Worm (Caenorhabditis elegans) whole organism, young adult: ENCODE data around the gene F44D12.19.

Experiments used
- B0019.2 ChIP-seq: fragments of 200-800 bp; sonication (Bioruptor generic); conservative IDR thresholded peaks from 2 replicates; pipeline ENCODE4 v1.3.6; 2022; ENCODE audit warnings: missing genetic modification reagents, missing genetic modification characterization, missing compliant biosample characterization
- B0035.1 ChIP-seq: sonication (generic microtip); optimal IDR thresholded peaks from 2 replicates; lab custom pipeline; 2016; ENCODE audit warnings: missing genetic modification characterization, mild to moderate bottlenecking, missing compliant biosample characterization, missing genotype, missing genetic modification reagents
- D2030.7 ChIP-seq: fragments of 200-800 bp; sonication (Bioruptor generic); IDR thresholded peaks from 2 replicates; pipeline ENCODE4 v1.3.6; 2022; ENCODE audit warnings: missing genetic modification reagents, missing genetic modification characterization, missing compliant biosample characterization
- F10E7.11 ChIP-seq: sonication (generic microtip); optimal IDR thresholded peaks from 2 replicates; lab custom pipeline; 2017; ENCODE audit warnings: mild to moderate bottlenecking, missing genetic modification characterization, moderate library complexity, missing compliant biosample characterization
- K11D2.4 ChIP-seq: fragments of 200-800 bp; sonication (Bioruptor generic); IDR thresholded peaks from 2 replicates; pipeline ENCODE4 v1.3.6; 2022; ENCODE audit warnings: missing genetic modification reagents, missing genetic modification characterization, missing compliant biosample characterization
- T26A5.8 ChIP-seq: sonication (generic microtip); optimal IDR thresholded peaks from 2 replicates; lab custom pipeline; 2016; ENCODE audit warnings: missing genetic modification characterization, missing compliant biosample characterization
- Y53G8AR.9 ChIP-seq: fragments of 200-800 bp; sonication (Bioruptor generic); conservative IDR thresholded peaks from 2 replicates; pipeline ENCODE4 v1.3.6; 2022; ENCODE audit warnings: missing genetic modification reagents, missing genetic modification characterization, missing compliant biosample characterization
- Y56A3A.18 ChIP-seq: fragments of 200-800 bp; sonication (Bioruptor generic); IDR thresholded peaks from 2 replicates; pipeline ENCODE4 v1.3.6; 2022; ENCODE audit warnings: missing genetic modification reagents, missing genetic modification characterization, missing compliant biosample characterization
- ama-1 ChIP-seq, 3 experiments: fragments of 150-350 bp in 1 of 3; sonication (generic microtip) in 2 of 3; optimal IDR thresholded peaks; 2 replicates each; lab custom pipeline; 2014 to 2018; ENCODE audit warnings: missing biosample characterization in 2 of 3, missing genetic modification characterization in 2 of 3, missing genetic modification reagents in 2 of 3
- attf-6 ChIP-seq: fragments of 200-800 bp; sonication (Bioruptor generic); IDR thresholded peaks from 2 replicates; pipeline ENCODE4 v1.3.6; 2022; ENCODE audit warnings: missing genetic modification reagents, missing genetic modification characterization, missing compliant biosample characterization
- cebp-1 ChIP-seq, 2 experiments: fragments of 200-800 bp in 1 of 2; sonication (Bioruptor generic) in 1 of 2; sonication (generic microtip) in 1 of 2; IDR thresholded peaks in 1 of 2; optimal IDR thresholded peaks in 1 of 2; 2 replicates each; pipeline versions ENCODE4 v1.3.6 to Lab custom; 2017 to 2022; ENCODE audit warnings: missing compliant biosample characterization in 2 of 2, missing genetic modification characterization in 2 of 2, mild to moderate bottlenecking in 1 of 2, missing genetic modification reagents in 1 of 2, moderate library complexity in 1 of 2
- cebp-2 ChIP-seq: fragments of 200-800 bp; sonication (Bioruptor generic); IDR thresholded peaks from 2 replicates; pipeline ENCODE4 v1.3.6; 2022; ENCODE audit warnings: missing genetic modification characterization, missing compliant biosample characterization
- ceh-100 ChIP-seq: fragments of 200-800 bp; sonication (Bioruptor generic); IDR thresholded peaks from 2 replicates; pipeline ENCODE4 v1.3.6; 2022; ENCODE audit warnings: missing genetic modification reagents, missing genetic modification characterization, missing compliant biosample characterization
- ceh-40 ChIP-seq: fragments of 200-800 bp; sonication (Bioruptor generic); IDR thresholded peaks from 2 replicates; pipeline ENCODE4 v1.3.6; 2022; ENCODE audit warnings: missing genetic modification characterization, missing compliant biosample characterization
- ceh-91 ChIP-seq: fragments of 200-800 bp; sonication (Bioruptor generic); IDR thresholded peaks from 2 replicates; pipeline ENCODE4 v1.3.6; 2022; ENCODE audit warnings: missing genetic modification reagents, missing genetic modification characterization, missing compliant biosample characterization
- efl-1 ChIP-seq: fragments of 150-350 bp; optimal IDR thresholded peaks from 2 replicates; lab custom pipeline; 2014; ENCODE audit warnings: missing biosample characterization, missing genetic modification reagents, missing genetic modification characterization
- ets-4 ChIP-seq: fragments of 200-800 bp; sonication (Bioruptor generic); optimal IDR thresholded peaks from 2 replicates; lab custom pipeline; 2018; ENCODE audit warnings: mild to moderate bottlenecking, missing genetic modification characterization, missing compliant biosample characterization
- fkh-3 ChIP-seq: sonication (generic microtip); optimal IDR thresholded peaks from 2 replicates; lab custom pipeline; 2016; ENCODE audit warnings: mild to moderate bottlenecking, missing genetic modification characterization, missing compliant biosample characterization
- hmg-1.2 ChIP-seq: fragments of 200-800 bp; sonication (Bioruptor generic); IDR thresholded peaks from 2 replicates; pipeline ENCODE4 v1.3.6; 2022; ENCODE audit warnings: missing genetic modification reagents, missing genetic modification characterization, missing compliant biosample characterization
- madf-6 ChIP-seq: fragments of 200-800 bp; sonication (Bioruptor generic); IDR thresholded peaks from 2 replicates; pipeline ENCODE4 v1.3.6; 2022; ENCODE audit warnings: missing genetic modification reagents, missing genetic modification characterization, missing compliant biosample characterization
- madf-8 ChIP-seq: fragments of 200-800 bp; sonication (Bioruptor generic); conservative IDR thresholded peaks from 2 replicates; pipeline ENCODE4 v1.3.6; 2022; ENCODE audit warnings: missing genetic modification reagents, missing genetic modification characterization, missing compliant biosample characterization
- mcd-1 ChIP-seq: fragments of 200-800 bp; sonication (Bioruptor generic); IDR thresholded peaks from 2 replicates; pipeline ENCODE4 v1.3.6; 2022; ENCODE audit warnings: missing genetic modification reagents, missing genetic modification characterization, missing compliant biosample characterization
- mel-28 ChIP-seq: sonication (generic microtip); optimal IDR thresholded peaks from 2 replicates; lab custom pipeline; 2016; ENCODE audit warnings: borderline replicate concordance, mild to moderate bottlenecking, missing genetic modification characterization, missing compliant biosample characterization
- nhr-120 ChIP-seq: fragments of 200-800 bp; sonication (Bioruptor generic); IDR thresholded peaks from 2 replicates; pipeline ENCODE4 v1.3.6; 2022; ENCODE audit warnings: missing genetic modification characterization, missing compliant biosample characterization
- nhr-27 ChIP-seq: fragments of 200-800 bp; sonication (Bioruptor generic); optimal IDR thresholded peaks from 2 replicates; lab custom pipeline; 2018; ENCODE audit warnings: mild to moderate bottlenecking, missing genetic modification characterization, moderate library complexity, missing compliant biosample characterization
- nhr-90 ChIP-seq: sonication (generic microtip); optimal IDR thresholded peaks from 2 replicates; lab custom pipeline; 2016; ENCODE audit warnings: missing genotype, mild to moderate bottlenecking, missing genetic modification characterization, missing compliant biosample characterization
- pbrm-1 ChIP-seq: fragments of 200-800 bp; sonication (Bioruptor generic); IDR thresholded peaks from 2 replicates; pipeline ENCODE4 v1.3.6; 2022; ENCODE audit warnings: missing genetic modification reagents, missing genetic modification characterization, missing compliant biosample characterization
- rcor-1 ChIP-seq: fragments of 200-800 bp; sonication (Bioruptor generic); IDR thresholded peaks from 2 replicates; pipeline ENCODE4 v1.3.6; 2022; ENCODE audit warnings: missing genetic modification reagents, missing genetic modification characterization, missing compliant biosample characterization
- rec-8 ChIP-seq, 2 experiments: sonication (generic microtip); optimal IDR thresholded peaks; 2 replicates each; lab custom pipeline; 2016; ENCODE audit warnings: mild to moderate bottlenecking in 2 of 2, missing genetic modification characterization in 2 of 2, missing genetic modification reagents in 2 of 2, missing genotype in 2 of 2, missing biosample characterization in 1 of 2, missing compliant biosample characterization in 1 of 2, moderate library complexity in 1 of 2
- rpc-1 ChIP-seq, 2 experiments: fragments of 150-350 bp in 1 of 2; sonication (generic microtip) in 1 of 2; optimal IDR thresholded peaks; 2 replicates each; lab custom pipeline; 2014 to 2018; ENCODE audit warnings: missing biosample characterization in 1 of 2, missing genetic modification characterization in 1 of 2, missing genetic modification reagents in 1 of 2, missing genotype in 1 of 2
- sdz-38 ChIP-seq: sonication (generic microtip); optimal IDR thresholded peaks from 2 replicates; lab custom pipeline; 2016; ENCODE audit warnings: missing genotype, missing genetic modification characterization, missing compliant biosample characterization
- tbx-9 ChIP-seq: sonication (generic microtip); optimal IDR thresholded peaks from 2 replicates; lab custom pipeline; 2016; ENCODE audit warnings: borderline replicate concordance, missing genetic modification characterization, inconsistent platforms, missing compliant biosample characterization
- unc-130 ChIP-seq: sonication (generic microtip); optimal IDR thresholded peaks from 2 replicates; lab custom pipeline; 2016; ENCODE audit warnings: missing genetic modification reagents, missing genetic modification characterization, missing compliant biosample characterization
- xnd-1 ChIP-seq: sonication (generic microtip); optimal IDR thresholded peaks from 2 replicates; lab custom pipeline; 2016; ENCODE audit warnings: missing genotype, missing genetic modification reagents, missing genetic modification characterization, missing compliant biosample characterization
- zim-3 ChIP-seq: sonication (generic microtip); optimal IDR thresholded peaks from 2 replicates; lab custom pipeline; 2017; ENCODE audit warnings: mild to moderate bottlenecking, missing genetic modification characterization, moderate library complexity, missing compliant biosample characterization
- ztf-26 ChIP-seq: sonication (generic microtip); optimal IDR thresholded peaks from 2 replicates; lab custom pipeline; 2017; ENCODE audit warnings: missing genetic modification characterization, missing compliant biosample characterization
- ztf-28 ChIP-seq: fragments of 200-800 bp; sonication (Bioruptor generic); IDR thresholded peaks from 2 replicates; pipeline ENCODE4 v1.3.6; 2022; ENCODE audit warnings: missing genetic modification reagents, missing genetic modification characterization, missing compliant biosample characterization
- ztf-6 ChIP-seq: fragments of 200-800 bp; sonication (Bioruptor generic); IDR thresholded peaks from 2 replicates; pipeline ENCODE4 v1.3.6; 2022; ENCODE audit warnings: missing genetic modification reagents, missing genetic modification characterization, missing compliant biosample characterization

Gene F44D12.19

ce11 chrIV:9976284-9976683 lies 45.1 kb upstream of the F44D12.19 start, which contains the start of gene C47E12.14:
C47E12.14 (minus strand) TSS chrIV:9976384.
- no peak for TF ChIP-seq nhr-120 (GFP tag; lab: Robert Waterston, UW)
- no peak for TF ChIP-seq attf-6 (GFP tag; lab: Robert Waterston, UW)
- no peak for TF ChIP-seq ceh-40
- TF ChIP-seq tbx-9 (tag; lab: Kevin White, UChicago), result no peak
- TF ChIP-seq rcor-1 (GFP tag; lab: Robert Waterston, UW), result no peak
- TF ChIP-seq mel-28 (tag; lab: Kevin White, UChicago), result no peak
- TF ChIP-seq xnd-1 (tag; lab: Kevin White, UChicago), result no peak
- no peak for TF ChIP-seq rpc-1 (optimal IDR thresholded peaks at IDR 0.05; lab: Kevin White, UChicago)
- TF ChIP-seq rpc-1 (tag; optimal IDR thresholded peaks at IDR 0.05; lab: Kevin White, UChicago), result no peak
- no peak for TF ChIP-seq ceh-91 (GFP tag; lab: Robert Waterston, UW)
- no peak for TF ChIP-seq K11D2.4
- TF ChIP-seq mcd-1 (GFP tag; lab: Robert Waterston, UW), result no peak

- TF ChIP-seq ztf-6 (GFP tag; lab: Robert Waterston, UW), result no peak
- no peak for TF ChIP-seq pbrm-1 (GFP tag; lab: Robert Waterston, UW)
- TF ChIP-seq T26A5.8 (tag; lab: Kevin White, UChicago), result no peak
- no peak for TF ChIP-seq madf-8
- TF ChIP-seq ama-1 (optimal IDR thresholded peaks at IDR 0.05; lab: Kevin White, UChicago), result no peak
- TF ChIP-seq ama-1 (GFP tag; optimal IDR thresholded peaks at IDR 0.05; lab: Kevin White, UChicago), result no peak
- TF ChIP-seq ceh-100 (GFP tag; lab: Robert Waterston, UW), result no peak
- no peak for TF ChIP-seq madf-6 (GFP tag; lab: Robert Waterston, UW)
Measured at ce11 chrIV:9977602-9978172, 43.7 kb upstream of the F44D12.19 start, which contains the start of gene dhp-2. dhp-2 (plus strand) TSS chrIV:9978122.

ce11 chrIV:9982226-9982794 lies 39.1 kb upstream of the F44D12.19 start, which contains the start of gene rrp-1:
rrp-1 (minus strand) TSS chrIV:9982276.
- TF ChIP-seq hmg-1.2 (GFP tag; lab: Robert Waterston, UW) (peak; percentile 87), ztf-28 (no peak), mcd-1 (GFP tag; lab: Robert Waterston, UW) (peak; percentile 36; the same call in 1 of the 2 replicates), Y56A3A.18 (GFP tag; lab: Robert Waterston, UW) (no peak)

ce11 chrIV:9982895-9983294 lies 38.5 kb upstream of the F44D12.19 start, which contains the start of gene mam-2:
mam-2 (plus strand) TSS chrIV:9983195.
- TF ChIP-seq ceh-91 (GFP tag; lab: Robert Waterston, UW) (no peak), sdz-38 (tag; lab: Kevin White, UChicago) (no peak), hmg-1.2 (GFP tag; lab: Robert Waterston, UW) (no peak), madf-8 (no peak), unc-130 (GFP tag; lab: Kevin White, UChicago) (no peak), efl-1 (no peak), ztf-26 (tag; lab: Kevin White, UChicago) (no peak), ets-4 (GFP tag; lab: Kevin White, UChicago) (no peak), cebp-1 (GFP tag; IDR thresholded peaks at IDR 0.05; lab: Robert Waterston, UW) (no peak), cebp-1 (tag; optimal IDR thresholded peaks at IDR 0.05; lab: Kevin White, UChicago) (no peak), fkh-3 (tag; lab: Kevin White, UChicago) (no peak), B0035.1 (tag; lab: Kevin White, UChicago) (no peak), nhr-90 (tag; lab: Kevin White, UChicago) (no peak), D2030.7 (GFP tag; lab: Robert Waterston, UW) (no peak), F10E7.11 (tag; lab: Kevin White, UChicago) (no peak), nhr-27 (tag; lab: Kevin White, UChicago) (no peak), zim-3 (tag; lab: Kevin White, UChicago) (no peak), rec-8 (tag; optimal IDR thresholded peaks at IDR 0.05; lab: Kevin White, UChicago) (no peak), B0019.2 (no peak), cebp-2 (no peak), Y53G8AR.9 (GFP tag; lab: Robert Waterston, UW) (no peak)
